Worm (Caenorhabditis elegans) whole organism, L3 larva: ENCODE measurements around the gene T14E8.2.
A peak's percentile ranks its signal among the peaks of the same experiment; 100 is the strongest.

ENCODE experiments used
- R02D3.7 ChIP-seq: fragments of 150-350 bp; optimal IDR thresholded peaks from 2 replicates; lab custom pipeline; 2014; ENCODE audit warnings: missing biosample characterization, missing genetic modification characterization
- ZK546.5 ChIP-seq: sonication (generic microtip); optimal IDR thresholded peaks from 2 replicates; lab custom pipeline; 2017; ENCODE audit warnings: missing biosample characterization, missing genetic modification characterization
- aly-2 ChIP-seq: fragments of 150-350 bp; optimal IDR thresholded peaks from 2 replicates; lab custom pipeline; 2014; ENCODE audit warnings: missing biosample characterization, missing genetic modification characterization
- ama-1 ChIP-seq: fragments of 150-350 bp; optimal IDR thresholded peaks from 2 replicates; lab custom pipeline; 2018
- ceh-16 ChIP-seq: sonication (generic microtip); optimal IDR thresholded peaks from 2 replicates; lab custom pipeline; 2017; ENCODE audit warnings: missing biosample characterization, missing genetic modification characterization
- ceh-28 ChIP-seq: fragments of 150-350 bp; optimal IDR thresholded peaks from 2 replicates; lab custom pipeline; 2014; ENCODE audit warnings: missing biosample characterization, missing genetic modification reagents, missing genetic modification characterization
- ceh-9 ChIP-seq: sonication (generic microtip); optimal IDR thresholded peaks from 2 replicates; lab custom pipeline; 2018; ENCODE audit warnings: missing biosample characterization, missing genetic modification characterization
- daf-12 ChIP-seq: fragments of 150-350 bp; optimal IDR thresholded peaks from 2 replicates; lab custom pipeline; 2014; ENCODE audit warnings: missing biosample characterization, missing genetic modification reagents, missing genetic modification characterization
- egl-27 ChIP-seq: sonication (generic microtip); optimal IDR thresholded peaks from 4 replicates; lab custom pipeline; 2017; ENCODE audit warnings: missing biosample characterization, missing genetic modification reagents, missing genetic modification characterization
- elt-1 ChIP-seq: fragments of 150-350 bp; optimal IDR thresholded peaks from 2 replicates; lab custom pipeline; 2014; ENCODE audit warnings: missing biosample characterization, missing genetic modification characterization
- elt-2 ChIP-seq: sonication (generic microtip); optimal IDR thresholded peaks from 2 replicates; lab custom pipeline; 2016; ENCODE audit warnings: missing genetic modification reagents, mild to moderate bottlenecking, missing genetic modification characterization, missing compliant biosample characterization
- eor-1 ChIP-seq, 2 experiments: fragments of 150-350 bp; optimal IDR thresholded peaks; 2 replicates each; lab custom pipeline; 2014 to 2018; ENCODE audit warnings: missing biosample characterization in 2 of 2, missing genetic modification characterization in 2 of 2
- fkh-10 ChIP-seq: sonication (generic microtip); optimal IDR thresholded peaks from 2 replicates; lab custom pipeline; 2017; ENCODE audit warnings: missing biosample characterization, missing genetic modification reagents, missing genetic modification characterization
- fos-1 ChIP-seq: fragments of 150-350 bp; optimal IDR thresholded peaks from 2 replicates; lab custom pipeline; 2014; ENCODE audit warnings: missing biosample characterization, missing genetic modification characterization
- jun-1 ChIP-seq: fragments of 150-350 bp; optimal IDR thresholded peaks from 2 replicates; lab custom pipeline; 2014; ENCODE audit warnings: missing biosample characterization, missing genetic modification reagents, missing genetic modification characterization
- lin-15B ChIP-seq: fragments of 150-350 bp; optimal IDR thresholded peaks from 2 replicates; lab custom pipeline; 2014; ENCODE audit warnings: missing biosample characterization, missing genetic modification characterization
- lin-39 ChIP-seq: fragments of 150-350 bp; optimal IDR thresholded peaks from 2 replicates; lab custom pipeline; 2018; ENCODE audit warnings: missing biosample characterization, missing genetic modification reagents, missing genetic modification characterization
- mdl-1 ChIP-seq: fragments of 150-350 bp; optimal IDR thresholded peaks from 2 replicates; lab custom pipeline; 2014; ENCODE audit warnings: missing biosample characterization, missing genetic modification characterization
- nfya-1 ChIP-seq: sonication (generic microtip); optimal IDR thresholded peaks from 2 replicates; lab custom pipeline; 2017; ENCODE audit warnings: missing genetic modification characterization, mild to moderate bottlenecking, missing compliant biosample characterization, antibody characterized with exemption, moderate library complexity; ENCODE audit not compliant: insufficient read depth
- nhr-11 ChIP-seq: fragments of 150-350 bp; optimal IDR thresholded peaks from 2 replicates; lab custom pipeline; 2014; ENCODE audit warnings: missing biosample characterization, missing genetic modification characterization
- nhr-12 ChIP-seq: fragments of 150-350 bp; optimal IDR thresholded peaks from 2 replicates; lab custom pipeline; 2014; ENCODE audit warnings: missing biosample characterization, missing genetic modification characterization
- nhr-23 ChIP-seq: fragments of 150-350 bp; optimal IDR thresholded peaks from 2 replicates; lab custom pipeline; 2014; ENCODE audit warnings: missing biosample characterization, missing genetic modification reagents, missing genetic modification characterization
- nhr-237 ChIP-seq: fragments of 150-350 bp; optimal IDR thresholded peaks from 2 replicates; lab custom pipeline; 2014; ENCODE audit warnings: missing biosample characterization, missing genetic modification characterization
- nhr-25 ChIP-seq: sonication (generic microtip); optimal IDR thresholded peaks from 2 replicates; lab custom pipeline; 2017; ENCODE audit warnings: missing biosample characterization, missing genetic modification characterization
- nhr-28 ChIP-seq: fragments of 150-350 bp; optimal IDR thresholded peaks from 2 replicates; lab custom pipeline; 2014; ENCODE audit warnings: missing biosample characterization, missing genetic modification characterization
- nhr-43 ChIP-seq: sonication (generic microtip); optimal IDR thresholded peaks from 2 replicates; lab custom pipeline; 2016; ENCODE audit warnings: mild to moderate bottlenecking, missing genetic modification characterization, missing compliant biosample characterization; ENCODE audit not compliant: poor library complexity, severe bottlenecking
- nhr-67 ChIP-seq: fragments of 150-350 bp; optimal IDR thresholded peaks from 2 replicates; lab custom pipeline; 2014; ENCODE audit warnings: missing biosample characterization, missing genetic modification characterization
- pha-4 ChIP-seq: fragments of 150-350 bp; optimal IDR thresholded peaks from 2 replicates; lab custom pipeline; 2014; ENCODE audit warnings: missing biosample characterization, missing genetic modification reagents, missing genetic modification characterization
- pqm-1 ChIP-seq: fragments of 150-350 bp; optimal IDR thresholded peaks from 2 replicates; lab custom pipeline; 2017; ENCODE audit warnings: missing biosample characterization, missing genetic modification characterization, inconsistent platforms
- sea-2 ChIP-seq: fragments of 150-350 bp; sonication (generic microtip); optimal IDR thresholded peaks from 4 replicates; lab custom pipeline; 2014; ENCODE audit warnings: missing biosample characterization, missing genetic modification reagents, missing genetic modification characterization
- skn-1 ChIP-seq: fragments of 150-350 bp; optimal IDR thresholded peaks from 2 replicates; lab custom pipeline; 2014; ENCODE audit warnings: missing biosample characterization, missing genetic modification characterization
- snpc-4 ChIP-seq: fragments of 150-350 bp; optimal IDR thresholded peaks from 2 replicates; lab custom pipeline; 2014; ENCODE audit warnings: missing biosample characterization, missing genetic modification characterization
- tbx-2 ChIP-seq: sonication (generic microtip); optimal IDR thresholded peaks from 2 replicates; lab custom pipeline; 2016; ENCODE audit warnings: mild to moderate bottlenecking, missing genetic modification characterization, missing compliant biosample characterization
- unc-39 ChIP-seq: sonication (generic microtip); optimal IDR thresholded peaks from 4 replicates; lab custom pipeline; 2017; ENCODE audit warnings: missing biosample characterization, missing genetic modification characterization
- unc-62 ChIP-seq: fragments of 150-350 bp; sonication (generic microtip); optimal IDR thresholded peaks from 4 replicates; lab custom pipeline; 2014; ENCODE audit warnings: missing biosample characterization, missing genetic modification reagents, missing genetic modification characterization
- zag-1 ChIP-seq: fragments of 150-350 bp; optimal IDR thresholded peaks from 2 replicates; lab custom pipeline; 2014; ENCODE audit warnings: missing biosample characterization, missing genetic modification characterization
- ztf-4 ChIP-seq: fragments of 150-350 bp; optimal IDR thresholded peaks from 2 replicates; lab custom pipeline; 2014; ENCODE audit warnings: missing biosample characterization, missing genetic modification characterization

The T14E8.2 gene

ce11 chrX:6522634-6523070 lies 20.1 kb upstream of the T14E8.2 start:
- no peak for TF ChIP-seq nhr-28 (tag; lab: Kevin White, UChicago)
- no peak for TF ChIP-seq aly-2 (tag; lab: Kevin White, UChicago)
- TF ChIP-seq elt-2 (tag; lab: Kevin White, UChicago): peak; percentile 93
- TF ChIP-seq daf-12 (tag; lab: Kevin White, UChicago): no peak
- TF ChIP-seq ceh-9 (tag; lab: Kevin White, UChicago): no peak
- peak; percentile 59 for TF ChIP-seq jun-1 (tag; lab: Kevin White, UChicago)
- no peak for TF ChIP-seq egl-27 (tag; lab: Kevin White, UChicago)
- TF ChIP-seq lin-15B (tag; lab: Kevin White, UChicago): no peak
- no peak for TF ChIP-seq nhr-67
- TF ChIP-seq pha-4 (tag; lab: Kevin White, UChicago): peak; percentile 36
- TF ChIP-seq tbx-2 (tag; lab: Kevin White, UChicago): no peak
- TF ChIP-seq fkh-10 (GFP tag; lab: Kevin White, UChicago): no peak
- TF ChIP-seq elt-1 (tag; lab: Kevin White, UChicago): no peak
- TF ChIP-seq ama-1 (lab: Kevin White, UChicago): peak; percentile 15
- TF ChIP-seq ztf-4 (tag; lab: Kevin White, UChicago): no peak
- TF ChIP-seq ZK546.5 (tag; lab: Kevin White, UChicago): no peak
- TF ChIP-seq skn-1: no peak
- TF ChIP-seq nhr-237: no peak
- peak; percentile 90 for TF ChIP-seq pqm-1

- TF ChIP-seq nhr-67 (no peak), nhr-43 (tag; lab: Kevin White, UChicago) (no peak), elt-2 (tag; lab: Kevin White, UChicago) (no peak), nhr-12 (no peak), pha-4 (tag; lab: Kevin White, UChicago) (no peak), nhr-23 (tag; lab: Kevin White, UChicago) (no peak), nhr-25 (no peak), nfya-1 (tag; lab: Kevin White, UChicago) (no peak), sea-2 (no peak)
Observed at ce11 chrX:6530046-6530445, 12.7 kb upstream of the T14E8.2 start, which contains the start of gene ceh-60. Gene ceh-60 (minus strand): TSS chrX:6530146.

DNA sequence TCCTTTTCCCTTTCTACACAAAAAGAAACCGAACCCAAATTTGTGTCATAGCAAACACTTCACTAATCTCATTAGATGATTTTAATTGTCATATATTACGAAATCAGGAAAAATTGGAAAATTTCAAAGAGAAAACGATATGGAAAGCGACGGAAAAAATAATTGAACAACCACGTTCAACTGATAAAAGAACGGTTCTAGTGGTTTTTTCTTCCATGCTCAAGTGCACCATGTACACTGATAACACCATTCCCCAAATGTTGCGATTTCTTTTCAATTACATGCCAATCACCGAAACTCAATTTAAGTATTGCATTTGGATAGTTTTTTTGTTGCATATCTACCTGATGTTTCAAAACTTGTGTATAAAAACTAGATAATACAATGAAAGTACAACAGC lies 12.2 kb upstream of the T14E8.2 start:
- TF ChIP-seq ceh-28 (tag; lab: Kevin White, UChicago) (no peak), ceh-16 (tag; lab: Kevin White, UChicago) (no peak), mdl-1 (tag; lab: Kevin White, UChicago) (no peak), elt-2 (tag; lab: Kevin White, UChicago) (peak; percentile 93), daf-12 (tag; lab: Kevin White, UChicago) (no peak), ztf-4 (tag; lab: Kevin White, UChicago) (no peak), nhr-12 (no peak), fkh-10 (GFP tag; lab: Kevin White, UChicago) (no peak), unc-62 (no peak), egl-27 (tag; lab: Kevin White, UChicago) (no peak), ama-1 (lab: Kevin White, UChicago) (no peak), nfya-1 (tag; lab: Kevin White, UChicago) (no peak), snpc-4 (no peak), lin-39 (no peak), pqm-1 (peak; percentile 21), unc-39 (tag; lab: Kevin White, UChicago) (no peak), zag-1 (no peak), pha-4 (tag; lab: Kevin White, UChicago) (peak; percentile 4), nhr-11 (tag; lab: Kevin White, UChicago) (no peak), aly-2 (tag; lab: Kevin White, UChicago) (no peak), nhr-23 (tag; lab: Kevin White, UChicago) (no peak), lin-15B (tag; lab: Kevin White, UChicago) (no peak), ZK546.5 (tag; lab: Kevin White, UChicago) (no peak), eor-1 (tag; optimal IDR thresholded peaks at IDR 0.05; lab: Kevin White, UChicago) (no peak), fos-1 (tag; lab: Kevin White, UChicago) (no peak)

DNA sequence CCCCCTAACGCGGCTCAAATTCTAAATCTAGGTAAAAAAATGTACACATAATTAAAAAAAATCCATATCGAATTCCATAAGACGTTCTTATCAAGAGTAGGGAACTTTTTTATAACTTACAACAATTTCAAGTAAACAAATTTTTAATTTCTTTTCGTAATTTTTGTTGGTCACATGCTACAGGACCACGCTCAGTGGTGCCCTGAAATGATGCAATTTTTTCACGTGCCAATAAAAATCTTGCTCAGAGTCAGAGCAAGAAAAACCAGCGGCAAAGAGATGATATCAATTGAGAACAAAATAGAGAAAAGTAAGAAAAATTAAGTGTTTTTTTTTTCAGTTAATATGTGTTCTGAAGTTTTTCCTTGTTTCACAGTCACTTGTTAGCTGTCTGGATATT lies 10.9 kb upstream of the T14E8.2 start:
- peak; percentile 38 for TF ChIP-seq nfya-1 (tag; lab: Kevin White, UChicago)
- no peak for TF ChIP-seq unc-62
- no peak for TF ChIP-seq fos-1 (tag; lab: Kevin White, UChicago)
- no peak for TF ChIP-seq R02D3.7 (tag; lab: Kevin White, UChicago)
